Worm (Caenorhabditis elegans): ENCODE measurements around the gene ints-5.

The ints-5 gene

DNA sequence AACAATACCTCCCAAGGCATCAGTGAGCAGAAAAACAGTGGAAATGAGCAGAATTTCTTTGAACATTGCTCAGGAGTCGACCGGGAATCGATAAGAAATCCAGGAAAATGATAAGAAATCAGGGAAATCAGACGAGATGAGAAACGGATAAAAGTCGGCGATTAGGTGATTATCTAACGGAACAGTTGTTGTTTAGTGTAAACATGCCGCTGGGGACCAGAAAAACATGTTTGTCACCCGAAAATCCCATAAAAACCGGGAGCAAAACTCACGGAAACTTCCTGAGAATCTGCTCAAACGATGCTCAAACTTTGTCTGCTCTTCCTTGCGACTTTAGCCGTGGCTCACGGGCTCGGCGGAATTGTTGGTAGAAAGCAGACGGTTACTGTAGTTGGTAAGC lies 22.7 kb downstream of the ints-5 start, which contains the start of the genes ttr-24 and ttr-25:
Gene ttr-24, minus strand, starts transcription at position 156 of the 400 bp plus-strand sequence.
Gene ttr-25, plus strand, starts transcription at position 227 of the 400 bp plus-strand sequence.
- TF ChIP-seq K09A11.1 (tag; optimal IDR thresholded peaks at IDR 0.05; ENCODE audit: insufficient read depth) (no peak), ceh-19 (GFP tag; optimal IDR thresholded peaks at IDR 0.05) (no peak), sdc-2 (tag; optimal IDR thresholded peaks at IDR 0.05) (no peak), zip-5 (tag; optimal IDR thresholded peaks at IDR 0.05) (no peak), Y22D7AL.16 (tag; optimal IDR thresholded peaks at IDR 0.05) (no peak), unc-42 (tag; optimal IDR thresholded peaks at IDR 0.05) (no peak), sox-4 (tag; optimal IDR thresholded peaks at IDR 0.05) (no peak), pros-1 (tag; optimal IDR thresholded peaks at IDR 0.05) (no peak), pat-9 (tag; optimal IDR thresholded peaks at IDR 0.05) (no peak), ama-1 (optimal IDR thresholded peaks at IDR 0.05) (no peak), hlh-6 (tag; optimal IDR thresholded peaks at IDR 0.05) (no peak), unc-86 (tag; optimal IDR thresholded peaks at IDR 0.05) (no peak), dmd-4 (tag; optimal IDR thresholded peaks at IDR 0.05; ENCODE audit: borderline replicate concordance) (no peak), hlh-13 (GFP tag; optimal IDR thresholded peaks at IDR 0.05) (no peak), eyg-1 (tag; optimal IDR thresholded peaks at IDR 0.05) (no peak), ttx-3 (tag; optimal IDR thresholded peaks at IDR 0.05) (no peak), fax-1 (tag; optimal IDR thresholded peaks at IDR 0.05) (no peak), lim-6 (tag; optimal IDR thresholded peaks at IDR 0.05) (no peak)

DNA sequence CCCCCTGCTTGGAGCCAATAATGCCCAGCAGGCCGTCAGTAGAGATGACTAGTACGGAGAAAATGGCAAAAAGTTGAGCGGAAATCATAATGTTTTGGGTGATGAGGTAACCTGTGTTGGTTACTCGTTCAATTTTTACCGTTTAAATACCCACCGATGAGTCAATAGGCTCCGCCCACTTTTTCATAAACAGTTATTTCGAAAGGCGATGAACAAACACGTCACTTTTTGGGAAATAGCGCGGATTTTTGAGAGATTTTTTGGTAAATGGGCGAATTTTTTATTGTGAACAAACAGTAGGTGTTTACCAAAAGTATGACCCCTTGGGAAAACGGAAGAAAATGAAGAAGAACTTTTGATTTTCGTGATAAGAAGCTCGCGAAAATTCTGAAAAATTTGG lies 26.4 kb downstream of the ints-5 start, which contains the start of gene ttr-26:
Gene ttr-26, minus strand, starts transcription at position 101 of the 400 bp plus-strand sequence.
- TF ChIP-seq ceh-2 (tag; optimal IDR thresholded peaks at IDR 0.05): no peak
- TF ChIP-seq dve-1 (tag; optimal IDR thresholded peaks at IDR 0.05): no peak
- TF ChIP-seq pag-3 (tag; optimal IDR thresholded peaks at IDR 0.05; ENCODE audit: borderline replicate concordance): no peak
- TF ChIP-seq T23F11.4 (GFP tag; optimal IDR thresholded peaks at IDR 0.05): no peak
- TF ChIP-seq unc-3 (GFP tag; conservative IDR thresholded peaks at IDR 0.05): no peak
- no peak for TF ChIP-seq unc-3 (tag; optimal IDR thresholded peaks at IDR 0.05)
- TF ChIP-seq nhr-11 (tag; optimal IDR thresholded peaks at IDR 0.05): no peak
- TF ChIP-seq npax-4 (tag; optimal IDR thresholded peaks at IDR 0.05): no peak
- TF ChIP-seq hlh-13 (GFP tag; optimal IDR thresholded peaks at IDR 0.05): no peak
- TF ChIP-seq odd-2 (tag; optimal IDR thresholded peaks at IDR 0.05): no peak

DNA sequence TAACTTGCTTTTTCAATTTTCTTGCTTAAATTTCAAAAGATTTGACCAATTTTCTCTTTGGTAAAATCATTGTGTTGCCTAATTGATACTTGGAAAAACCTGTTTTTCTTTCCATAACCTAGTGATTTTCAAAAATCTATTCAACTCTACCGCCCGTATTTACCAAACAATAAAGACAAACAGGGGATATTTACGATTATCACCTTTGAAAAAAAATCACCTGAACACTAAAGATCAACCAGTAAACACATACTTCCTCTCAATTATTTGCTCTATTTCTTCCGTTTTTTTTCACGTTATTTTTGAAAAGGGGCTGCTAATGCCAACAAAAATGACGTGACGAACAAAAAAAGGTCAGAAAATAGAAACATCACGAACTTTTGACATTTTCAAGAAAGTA lies 27.2 kb downstream of the ints-5 start:
- TF ChIP-seq madf-2 (tag; optimal IDR thresholded peaks at IDR 0.05): no peak
- no peak for TF ChIP-seq elt-2 (tag; optimal IDR thresholded peaks at IDR 0.05)
- TF ChIP-seq mec-3 (tag; optimal IDR thresholded peaks at IDR 0.05; ENCODE audit: borderline replicate concordance): no peak
- no peak for TF ChIP-seq eyg-1 (tag; optimal IDR thresholded peaks at IDR 0.05)
- no peak for TF ChIP-seq fkh-6 (tag; optimal IDR thresholded peaks at IDR 0.05)
- no peak for TF ChIP-seq nhr-11 (tag; optimal IDR thresholded peaks at IDR 0.05)
- no peak for TF ChIP-seq nhr-232 (tag; optimal IDR thresholded peaks at IDR 0.05)
- TF ChIP-seq che-1 (tag; optimal IDR thresholded peaks at IDR 0.05): no peak
- no peak for TF ChIP-seq pha-2 (tag; optimal IDR thresholded peaks at IDR 0.05)
- TF ChIP-seq ceh-2 (tag; optimal IDR thresholded peaks at IDR 0.05): no peak
- TF ChIP-seq ceh-6 (GFP tag; optimal IDR thresholded peaks at IDR 0.05): no peak
- TF ChIP-seq F13H6.1 (tag; optimal IDR thresholded peaks at IDR 0.05): no peak
- no peak for TF ChIP-seq ama-1 (optimal IDR thresholded peaks at IDR 0.05)
- no peak for TF ChIP-seq ets-4 (tag; optimal IDR thresholded peaks at IDR 0.05)
- TF ChIP-seq sox-4 (tag; optimal IDR thresholded peaks at IDR 0.05): no peak
- no peak for TF ChIP-seq K09A11.1 (tag; optimal IDR thresholded peaks at IDR 0.05; ENCODE audit: insufficient read depth)

DNA sequence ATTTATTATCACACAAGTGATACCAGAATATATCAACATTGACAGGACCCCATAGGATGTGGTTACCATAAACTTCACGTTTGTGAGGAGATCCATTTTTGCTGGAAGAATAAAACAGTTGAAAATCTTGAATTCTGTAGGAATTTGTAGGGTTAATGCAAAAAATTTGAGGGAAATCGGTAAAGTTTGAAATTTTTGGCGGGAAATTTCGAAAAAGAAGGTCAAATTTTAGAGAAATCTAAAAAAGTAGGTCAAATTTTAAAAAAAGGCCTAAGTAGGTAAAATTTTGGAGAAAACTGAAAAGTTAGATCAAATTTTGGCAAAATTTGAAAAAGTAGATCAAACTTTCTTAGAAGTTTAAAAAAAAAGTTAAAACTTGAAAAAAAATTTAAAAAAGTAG lies 31.0 kb downstream of the ints-5 start, which contains the start of gene srg-34:
Gene srg-34, minus strand, starts transcription at position 101 of the 400 bp plus-strand sequence.
- TF ChIP-seq Y22D7AL.16 (tag; optimal IDR thresholded peaks at IDR 0.05) (no peak), che-1 (tag; optimal IDR thresholded peaks at IDR 0.05) (no peak), mec-3 (tag; optimal IDR thresholded peaks at IDR 0.05; ENCODE audit: borderline replicate concordance) (no peak), ceh-22 (tag; optimal IDR thresholded peaks at IDR 0.05) (no peak), unc-3 (GFP tag; conservative IDR thresholded peaks at IDR 0.05) (no peak), unc-3 (tag; optimal IDR thresholded peaks at IDR 0.05) (no peak), tbx-2 (tag; optimal IDR thresholded peaks at IDR 0.05) (no peak), ceh-48 (tag; optimal IDR thresholded peaks at IDR 0.05) (no peak), hlh-15 (tag; optimal IDR thresholded peaks at IDR 0.05) (no peak), ref-2 (tag; optimal IDR thresholded peaks at IDR 0.05) (no peak), npax-4 (tag; optimal IDR thresholded peaks at IDR 0.05) (no peak), ceh-6 (GFP tag; optimal IDR thresholded peaks at IDR 0.05) (no peak), pha-2 (tag; optimal IDR thresholded peaks at IDR 0.05) (no peak), C08G9.2 (tag; optimal IDR thresholded peaks at IDR 0.05) (no peak), hlh-30 (tag; optimal IDR thresholded peaks at IDR 0.05; ENCODE audit: insufficient read depth) (no peak)

Measured in whole organism, late embryonic.